Worm (Caenorhabditis elegans) whole organism, late embryonic: ENCODE results near the gene F02D8.9.

Experiments
- Y22D7AL.16 ChIP-seq: sonication (generic microtip); optimal IDR thresholded peaks from 2 replicates; lab custom pipeline; 2016; ENCODE audit warnings: missing genetic modification characterization, missing compliant biosample characterization
- dmd-4 ChIP-seq: sonication (generic microtip); optimal IDR thresholded peaks from 2 replicates; lab custom pipeline; 2016; ENCODE audit warnings: borderline replicate concordance, missing genetic modification characterization, missing compliant biosample characterization
- elt-4 ChIP-seq: sonication (generic microtip); optimal IDR thresholded peaks from 2 replicates; lab custom pipeline; 2016; ENCODE audit warnings: missing genetic modification characterization, missing compliant biosample characterization
- hlh-6 ChIP-seq: sonication (generic microtip); optimal IDR thresholded peaks from 2 replicates; lab custom pipeline; 2016; ENCODE audit warnings: missing genotype, missing genetic modification characterization, missing compliant biosample characterization
- hlh-8 ChIP-seq: sonication (generic microtip); optimal IDR thresholded peaks from 2 replicates; lab custom pipeline; 2016; ENCODE audit warnings: missing genotype, missing genetic modification characterization, missing compliant biosample characterization
- nfya-1 ChIP-seq: sonication (generic microtip); optimal IDR thresholded peaks from 2 replicates; lab custom pipeline; 2017; ENCODE audit warnings: missing genetic modification characterization, mild to moderate bottlenecking, missing compliant biosample characterization, antibody characterized with exemption, moderate library complexity
- pqm-1 ChIP-seq: sonication (generic microtip); optimal IDR thresholded peaks from 2 replicates; lab custom pipeline; 2016; ENCODE audit warnings: missing genetic modification characterization, missing compliant biosample characterization
- unc-3 ChIP-seq, 2 experiments: fragments of 200-800 bp in 1 of 2; sonication (Bioruptor generic) in 1 of 2; sonication (generic microtip) in 1 of 2; conservative IDR thresholded peaks in 1 of 2; optimal IDR thresholded peaks in 1 of 2; 2 replicates each; pipeline versions ENCODE4 v1.3.6 to Lab custom; 2016 to 2022; ENCODE audit warnings: missing compliant biosample characterization in 2 of 2, missing genetic modification characterization in 2 of 2, missing genetic modification reagents in 1 of 2
- unc-55 ChIP-seq: sonication (generic microtip); optimal IDR thresholded peaks from 2 replicates; lab custom pipeline; 2017; ENCODE audit warnings: missing biosample characterization, missing genetic modification reagents, missing genetic modification characterization

DNA sequence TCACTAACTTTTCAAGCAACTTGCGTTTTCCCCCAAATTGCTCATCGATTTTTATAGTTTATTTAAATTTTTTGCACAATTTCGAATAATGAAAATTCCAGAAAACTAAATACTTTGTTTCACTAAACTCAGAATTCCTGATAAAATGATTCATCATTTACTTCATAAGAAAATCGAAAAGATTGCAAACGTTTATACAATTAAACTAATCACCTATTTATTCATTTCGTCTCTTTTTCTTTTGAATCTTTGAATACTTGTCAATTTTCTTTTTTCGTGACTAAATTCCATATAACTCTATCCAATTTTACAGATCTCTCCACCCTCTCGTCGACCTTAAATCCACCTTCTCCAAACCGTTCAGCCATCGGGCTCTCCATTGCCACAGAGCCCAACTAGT, 19.0 kb downstream of the F02D8.9 start, which contains the start of gene C30G7.2:
- TF ChIP-seq elt-4 (tag; lab: Kevin White, UChicago) (no peak), Y22D7AL.16 (no peak), unc-3 (GFP tag; conservative IDR thresholded peaks at IDR 0.05; lab: Robert Waterston, UW) (no peak), unc-3 (tag; optimal IDR thresholded peaks at IDR 0.05; lab: Kevin White, UChicago) (no peak), pqm-1 (tag; lab: Kevin White, UChicago) (no peak), nfya-1 (tag; lab: Kevin White, UChicago) (no peak), dmd-4 (tag; lab: Kevin White, UChicago) (no peak), hlh-6 (tag; lab: Kevin White, UChicago) (no peak), unc-55 (GFP tag; lab: Kevin White, UChicago) (no peak), hlh-8 (no peak)
